Fruit fly (Drosophila melanogaster) whole organism, embryonic: ENCODE measurements around the gene Rad17.

ENCODE experiments used
- Bdp1 ChIP-seq: fragments of 200-800 bp; sonication (Bioruptor generic); optimal IDR thresholded peaks from 3 replicates; lab custom pipeline; 2016; ENCODE audit warnings: missing biosample characterization, missing genetic modification characterization
- Blimp-1 ChIP-seq: fragments of 200-800 bp; sonication (Bioruptor generic); optimal IDR thresholded peaks from 3 replicates; lab custom pipeline; 2018; ENCODE audit warnings: missing biosample characterization, missing genetic modification characterization, mild to moderate bottlenecking, moderate library complexity, missing genetic modification reagents
- CG10462 ChIP-seq: fragments of 200-800 bp; sonication (Bioruptor generic); optimal IDR thresholded peaks from 2 replicates; lab custom pipeline; 2016; ENCODE audit warnings: missing biosample characterization, missing genetic modification characterization
- CG12236 ChIP-seq: fragments of 200-800 bp; sonication (Bioruptor generic); optimal IDR thresholded peaks from 2 replicates; lab custom pipeline; 2016; ENCODE audit warnings: missing biosample characterization, missing genetic modification characterization
- CG17328 ChIP-seq: fragments of 200-800 bp; sonication (Bioruptor generic); IDR thresholded peaks from 2 replicates; pipeline ENCODE4 v1.3.6; 2022; ENCODE audit warnings: missing biosample characterization, missing genetic modification characterization
- CG1832 ChIP-seq: fragments of 200-800 bp; sonication (Bioruptor generic); optimal IDR thresholded peaks from 2 replicates; lab custom pipeline; 2017; ENCODE audit warnings: missing biosample characterization, mild to moderate bottlenecking, missing genetic modification characterization, inconsistent platforms
- CG2116 ChIP-seq: fragments of 200-800 bp; sonication (Bioruptor generic); optimal IDR thresholded peaks from 3 replicates; lab custom pipeline; 2018; ENCODE audit warnings: missing biosample characterization, mild to moderate bottlenecking, missing genetic modification characterization
- CG2199 ChIP-seq: fragments of 200-800 bp; sonication (Bioruptor generic); IDR thresholded peaks from 3 replicates; pipeline ENCODE4 v1.3.6; 2022; ENCODE audit warnings: missing biosample characterization, missing genetic modification characterization
- CG32767 ChIP-seq: fragments of 200-800 bp; sonication (Bioruptor generic); IDR thresholded peaks from 2 replicates; pipeline ENCODE4 v1.3.6; 2022; ENCODE audit warnings: missing biosample characterization, missing genetic modification characterization
- CG3838 ChIP-seq: fragments of 200-800 bp; sonication (Bioruptor generic); optimal IDR thresholded peaks from 3 replicates; lab custom pipeline; 2016; ENCODE audit warnings: missing biosample characterization, missing genetic modification characterization
- CG3847 ChIP-seq: fragments of 200-800 bp; sonication (Bioruptor generic); IDR thresholded peaks from 2 replicates; pipeline ENCODE4 v1.3.6; 2022; ENCODE audit warnings: missing biosample characterization, missing genetic modification characterization
- CG4730 ChIP-seq: fragments of 200-800 bp; sonication (Bioruptor generic); IDR thresholded peaks from 2 replicates; pipeline ENCODE4 v1.3.6; 2022; ENCODE audit warnings: missing biosample characterization, missing genetic modification characterization
- CG5245 ChIP-seq: fragments of 200-800 bp; sonication (Bioruptor generic); optimal IDR thresholded peaks from 3 replicates; lab custom pipeline; 2016; ENCODE audit warnings: missing biosample characterization, missing genetic modification characterization
- CG6813 ChIP-seq: fragments of 200-800 bp; sonication (Bioruptor generic); optimal IDR thresholded peaks from 2 replicates; lab custom pipeline; 2017; ENCODE audit warnings: missing biosample characterization, missing genetic modification characterization, mild to moderate bottlenecking, moderate library complexity, missing genetic modification reagents
- CG7556 ChIP-seq: fragments of 200-800 bp; sonication (Bioruptor generic); optimal IDR thresholded peaks from 2 replicates; lab custom pipeline; 2017; ENCODE audit warnings: missing biosample characterization, mild to moderate bottlenecking, missing genetic modification characterization
- CG7745 ChIP-seq: fragments of 200-800 bp; sonication (Bioruptor generic); optimal IDR thresholded peaks from 2 replicates; lab custom pipeline; 2018; ENCODE audit warnings: missing biosample characterization, mild to moderate bottlenecking, missing genetic modification characterization, moderate library complexity
- CG7928 ChIP-seq: fragments of 200-800 bp; sonication (Bioruptor generic); optimal IDR thresholded peaks from 2 replicates; lab custom pipeline; 2017; ENCODE audit warnings: missing biosample characterization, mild to moderate bottlenecking, missing genetic modification characterization
- CG7963 ChIP-seq: fragments of 200-800 bp; sonication (Bioruptor generic); IDR thresholded peaks from 3 replicates; pipeline ENCODE4 v1.3.6; 2022; ENCODE audit warnings: missing biosample characterization, missing genetic modification characterization; ENCODE audit not compliant: partially characterized antibody
- CG8388 ChIP-seq: fragments of 200-800 bp; sonication (Bioruptor generic); optimal IDR thresholded peaks from 2 replicates; lab custom pipeline; 2019; ENCODE audit warnings: missing biosample characterization, mild to moderate bottlenecking, missing genetic modification characterization, moderate library complexity
- CG8478 ChIP-seq: fragments of >200 bp; optimal IDR thresholded peaks from 2 replicates; lab custom pipeline; 2018
- CG9215 ChIP-seq: fragments of 200-800 bp; sonication (Bioruptor generic); IDR thresholded peaks from 2 replicates; pipeline ENCODE4 v1.3.6; 2022; ENCODE audit warnings: missing biosample characterization, missing genetic modification characterization
- CG9437 ChIP-seq: fragments of 200-800 bp; sonication (Bioruptor generic); optimal IDR thresholded peaks from 2 replicates; lab custom pipeline; 2018; ENCODE audit warnings: missing biosample characterization, mild to moderate bottlenecking, missing genetic modification characterization
- CG9876 ChIP-seq: fragments of 200-800 bp; sonication (Bioruptor generic); optimal IDR thresholded peaks from 2 replicates; lab custom pipeline; 2016; ENCODE audit warnings: missing biosample characterization, missing genetic modification characterization
- CTCF ChIP-seq: fragments of 200-800 bp; sonication (Bioruptor generic); optimal IDR thresholded peaks from 2 replicates; lab custom pipeline; 2017; ENCODE audit warnings: missing biosample characterization, mild to moderate bottlenecking, missing genetic modification characterization, moderate library complexity
- Dbx ChIP-seq: fragments of 200-800 bp; sonication (Bioruptor generic); IDR thresholded peaks from 3 replicates; pipeline ENCODE4 v1.3.6; 2022; ENCODE audit warnings: missing biosample characterization, missing genetic modification characterization
- Hr78 ChIP-seq, 2 experiments: fragments of 200-800 bp in 1 of 2; fragments of >200 bp in 1 of 2; sonication (Bioruptor generic) in 1 of 2; optimal IDR thresholded peaks; 2 replicates each; lab custom pipeline; 2017 to 2019; ENCODE audit warnings: missing biosample characterization in 2 of 2, missing genetic modification characterization in 2 of 2, mild to moderate bottlenecking in 1 of 2, moderate library complexity in 1 of 2
- NC2α ChIP-seq: fragments of 200-800 bp; sonication (Bioruptor generic); optimal IDR thresholded peaks from 2 replicates; lab custom pipeline; 2016; ENCODE audit warnings: missing biosample characterization, missing genetic modification characterization
- NK7.1 ChIP-seq: fragments of 200-800 bp; sonication (Bioruptor generic); optimal IDR thresholded peaks from 3 replicates; lab custom pipeline; 2016; ENCODE audit warnings: missing biosample characterization, missing genetic modification characterization
- Oli ChIP-seq: fragments of 200-800 bp; sonication (Bioruptor generic); optimal IDR thresholded peaks from 2 replicates; lab custom pipeline; 2018; ENCODE audit warnings: missing biosample characterization, mild to moderate bottlenecking, missing genetic modification characterization, moderate library complexity
- Spps ChIP-seq: fragments of 200-800 bp; sonication (Bioruptor generic); optimal IDR thresholded peaks from 2 replicates; lab custom pipeline; 2018; ENCODE audit warnings: missing biosample characterization, mild to moderate bottlenecking, missing genetic modification characterization
- Trl ChIP-seq, 3 experiments: fragments of >200 bp in 2 of 3; fragments of 200-800 bp in 1 of 3; sonication (Bioruptor generic) in 1 of 3; optimal IDR thresholded peaks; 2 replicates in 1 of 3; 3 replicates in 2 of 3; lab custom pipeline; 2016 to 2017; ENCODE audit warnings: missing biosample characterization in 1 of 3, missing genetic modification characterization in 1 of 3
- bab2 ChIP-seq: fragments of 200-800 bp; sonication (Bioruptor generic); optimal IDR thresholded peaks from 2 replicates; lab custom pipeline; 2016; ENCODE audit warnings: missing biosample characterization, missing genetic modification characterization
- chinmo ChIP-seq: fragments of 200-800 bp; sonication (Bioruptor generic); IDR thresholded peaks from 4 replicates; pipeline ENCODE4 v1.3.6; 2022; ENCODE audit warnings: missing biosample characterization, missing genetic modification characterization; ENCODE audit not compliant: partially characterized antibody
- danr ChIP-seq: fragments of 200-800 bp; sonication (Bioruptor generic); IDR thresholded peaks from 2 replicates; pipeline ENCODE4 v1.3.6; 2022; ENCODE audit warnings: missing biosample characterization, missing genetic modification characterization
- ewg ChIP-seq: fragments of 200-800 bp; sonication (Bioruptor generic); optimal IDR thresholded peaks from 3 replicates; lab custom pipeline; 2017; ENCODE audit warnings: mild to moderate bottlenecking, missing biosample characterization, missing genetic modification reagents, missing genetic modification characterization
- jigr1 ChIP-seq: fragments of 200-800 bp; sonication (Bioruptor generic); IDR thresholded peaks from 3 replicates; pipeline ENCODE4 v1.3.6; 2022; ENCODE audit warnings: missing biosample characterization, missing genetic modification characterization
- lab ChIP-seq: fragments of 200-800 bp; sonication (Bioruptor generic); optimal IDR thresholded peaks from 3 replicates; lab custom pipeline; 2017; ENCODE audit warnings: missing biosample characterization, missing genetic modification characterization, mild to moderate bottlenecking, moderate library complexity, missing genetic modification reagents
- lilli ChIP-seq: fragments of 200-800 bp; sonication (Bioruptor generic); optimal IDR thresholded peaks from 3 replicates; lab custom pipeline; 2016; ENCODE audit warnings: missing biosample characterization, missing genetic modification characterization
- pan ChIP-seq, 4 experiments: fragments of >200 bp in 3 of 4; fragments of 200-800 bp in 1 of 4; sonication (Bioruptor generic) in 1 of 4; optimal IDR thresholded peaks in 3 of 4; IDR thresholded peaks in 1 of 4; 2 replicates each; pipeline versions ENCODE4 v1.3.6 to Lab custom; 2017 to 2022; ENCODE audit warnings: missing biosample characterization in 2 of 4, missing genetic modification characterization in 2 of 4, mixed read lengths in 1 of 4
- peb ChIP-seq: fragments of 200-800 bp; sonication (Bioruptor generic); IDR thresholded peaks from 2 replicates; pipeline ENCODE4 v1.3.6; 2022; ENCODE audit warnings: missing biosample characterization, missing genetic modification characterization
- pros ChIP-seq: fragments of 200-800 bp; sonication (Bioruptor generic); optimal IDR thresholded peaks from 3 replicates; lab custom pipeline; 2019; ENCODE audit warnings: missing biosample characterization, mild to moderate bottlenecking, missing genetic modification characterization, moderate library complexity
- sens ChIP-seq: fragments of 200-800 bp; sonication (Bioruptor generic); peaks from one replicate; lab custom pipeline; 2016; ENCODE audit warnings: missing biosample characterization, missing genetic modification characterization
- slou ChIP-seq: fragments of 200-800 bp; sonication (Bioruptor generic); optimal IDR thresholded peaks from 3 replicates; lab custom pipeline; 2016; ENCODE audit warnings: missing biosample characterization, missing genetic modification characterization
- sob ChIP-seq: fragments of 200-800 bp; sonication (Bioruptor generic); IDR thresholded peaks from 2 replicates; pipeline ENCODE4 v1.3.6; 2022; ENCODE audit warnings: missing biosample characterization, missing genetic modification characterization
- sug ChIP-seq: fragments of 200-800 bp; optimal IDR thresholded peaks from 2 replicates; lab custom pipeline; 2019; ENCODE audit warnings: missing biosample characterization, mild to moderate bottlenecking, missing genetic modification characterization, moderate library complexity
- tin ChIP-seq: fragments of 200-800 bp; sonication (Bioruptor generic); optimal IDR thresholded peaks from 3 replicates; lab custom pipeline; 2016; ENCODE audit warnings: missing biosample characterization, missing genetic modification characterization
- tll ChIP-seq, 2 experiments: fragments of 200-800 bp in 1 of 2; fragments of >200 bp in 1 of 2; sonication (Bioruptor generic) in 1 of 2; optimal IDR thresholded peaks; 2 replicates each; lab custom pipeline; 2017 to 2019; ENCODE audit warnings: missing biosample characterization in 2 of 2, missing genetic modification characterization in 2 of 2, mild to moderate bottlenecking in 1 of 2, moderate library complexity in 1 of 2

Rad17 gene

dm6 chr3R:14654976-14655896 lies 7.8 kb downstream of the Rad17 start (continued):
- peak; percentile 91 for TF ChIP-seq tin (GFP tag; lab: Kevin White, UChicago)
- TF ChIP-seq CG9215 (GFP tag; lab: Robert Waterston, UW): peak; percentile 81
- peak; percentile 91 for TF ChIP-seq CG8388 (GFP tag; lab: Kevin White, UChicago)
- peak; percentile 91 for TF ChIP-seq Dbx (GFP tag; lab: Robert Waterston, UW)
- peak in 1 of 2 experiments; percentile 70 for TF ChIP-seq Hr78 (GFP tag; optimal IDR thresholded peaks at IDR 0.05; lab: Kevin White, UChicago)
- peak; percentile 83 for TF ChIP-seq CG9876 (GFP tag; lab: Kevin White, UChicago)
- peak; percentile 90 for TF ChIP-seq CG10462 (GFP tag; lab: Kevin White, UChicago)
- peak; percentile 95 for TF ChIP-seq CG6813 (GFP tag; lab: Kevin White, UChicago)
- peak; percentile 92 for TF ChIP-seq CG3847 (GFP tag; lab: Robert Waterston, UW)
- peak; percentile 82; the same call in 3 of the 4 replicates for TF ChIP-seq chinmo (GFP tag; lab: Robert Waterston, UW)
- peak; percentile 89 for TF ChIP-seq CG12236 (GFP tag; lab: Kevin White, UChicago)
- peak; percentile 57; the same call in 2 of the 3 replicates for TF ChIP-seq CG7963
- peak; percentile 93 for TF ChIP-seq CG7556 (GFP tag; lab: Kevin White, UChicago)
- peak; percentile 93 for TF ChIP-seq sug
- peak; percentile 95 for TF ChIP-seq lilli (GFP tag; lab: Kevin White, UChicago)
- TF ChIP-seq CTCF (GFP tag; lab: Kevin White, UChicago): peak; percentile 69
- peak; percentile 99 for TF ChIP-seq sens (GFP tag; lab: Kevin White, UChicago)
- TF ChIP-seq Trl (optimal IDR thresholded peaks at IDR 0.05; lab: Kevin White, UChicago): peak in 1 of 2 experiments; percentile 69
- peak; percentile 94 for TF ChIP-seq Trl (GFP tag; optimal IDR thresholded peaks at IDR 0.05; lab: Kevin White, UChicago)
- peak; percentile 89 for TF ChIP-seq NC2α (GFP tag; lab: Kevin White, UChicago)
- peak; percentile 78 for TF ChIP-seq CG7928 (GFP tag; lab: Kevin White, UChicago)
- peak; percentile 80 for TF ChIP-seq Spps
- peak; percentile 49 for TF ChIP-seq slou (GFP tag; lab: Kevin White, UChicago)
- no peak for TF ChIP-seq CG1832 (GFP tag; lab: Kevin White, UChicago)
- peak; percentile 94 for TF ChIP-seq CG17328 (GFP tag; lab: Robert Waterston, UW)
- TF ChIP-seq CG32767 (GFP tag; lab: Robert Waterston, UW): peak; percentile 89
- TF ChIP-seq CG5245 (GFP tag; lab: Kevin White, UChicago): peak; percentile 71
- peak; percentile 69 for TF ChIP-seq CG2116 (GFP tag; lab: Kevin White, UChicago)
- TF ChIP-seq Bdp1 (GFP tag; lab: Kevin White, UChicago): peak; percentile 86
- TF ChIP-seq CG3838: peak; percentile 23
- TF ChIP-seq pros (GFP tag; lab: Kevin White, UChicago): peak; percentile 64
- no peak for TF ChIP-seq pan (optimal IDR thresholded peaks at IDR 0.05; lab: Kevin White, UChicago)
- peak in 1 of 2 experiments; percentile 93 for TF ChIP-seq pan (GFP tag; optimal IDR thresholded peaks at IDR 0.05 in 1 of 2, IDR thresholded peaks at IDR 0.05 in 1 of 2)
- TF ChIP-seq ewg (GFP tag; lab: Kevin White, UChicago): peak; percentile 80
- TF ChIP-seq bab2 (GFP tag; lab: Kevin White, UChicago): peak; percentile 95
- TF ChIP-seq CG2199: peak; percentile 78; the same call in 2 of the 3 replicates
- TF ChIP-seq CG8478 (lab: Kevin White, UChicago): no peak
- peak; percentile 89 for TF ChIP-seq NK7.1 (GFP tag; lab: Kevin White, UChicago)
- TF ChIP-seq peb (GFP tag; lab: Robert Waterston, UW): peak; percentile 86
- TF ChIP-seq Oli (tag; lab: Kevin White, UChicago): peak; percentile 95
- peak; percentile 97 for TF ChIP-seq lab (GFP tag; lab: Kevin White, UChicago)
- peak; percentile 92 for TF ChIP-seq sob
- no peak for TF ChIP-seq CG9437
- peak; percentile 67; the same call in 1 of the 3 replicates for TF ChIP-seq jigr1 (GFP tag; lab: Robert Waterston, UW)
- peak; percentile 87 for TF ChIP-seq danr (GFP tag; lab: Robert Waterston, UW)
- peak; percentile 88 for TF ChIP-seq Blimp-1
- TF ChIP-seq CG7745 (tag; lab: Kevin White, UChicago): peak; percentile 68
- peak; percentile 82 for TF ChIP-seq CG4730 (GFP tag; lab: Robert Waterston, UW)
- TF ChIP-seq tll (GFP tag; optimal IDR thresholded peaks at IDR 0.05; lab: Kevin White, UChicago): peak in 1 of 2 experiments; percentile 34
